Worm (Caenorhabditis elegans) whole organism, L3 larva: ENCODE data around the gene chtb-1.

Source experiments
- elt-1 ChIP-seq: fragments of 150-350 bp; optimal IDR thresholded peaks from 2 replicates; lab custom pipeline; 2014; ENCODE audit warnings: missing biosample characterization, missing genetic modification characterization
- jun-1 ChIP-seq: fragments of 150-350 bp; optimal IDR thresholded peaks from 2 replicates; lab custom pipeline; 2014; ENCODE audit warnings: missing biosample characterization, missing genetic modification reagents, missing genetic modification characterization
- lin-15B ChIP-seq: fragments of 150-350 bp; optimal IDR thresholded peaks from 2 replicates; lab custom pipeline; 2014; ENCODE audit warnings: missing biosample characterization, missing genetic modification characterization
- lin-39 ChIP-seq: fragments of 150-350 bp; optimal IDR thresholded peaks from 2 replicates; lab custom pipeline; 2018; ENCODE audit warnings: missing biosample characterization, missing genetic modification reagents, missing genetic modification characterization
- mdl-1 ChIP-seq: fragments of 150-350 bp; optimal IDR thresholded peaks from 2 replicates; lab custom pipeline; 2014; ENCODE audit warnings: missing biosample characterization, missing genetic modification characterization
- nhr-28 ChIP-seq: fragments of 150-350 bp; optimal IDR thresholded peaks from 2 replicates; lab custom pipeline; 2014; ENCODE audit warnings: missing biosample characterization, missing genetic modification characterization
- nhr-77 ChIP-seq: fragments of 150-350 bp; optimal IDR thresholded peaks from 2 replicates; lab custom pipeline; 2014; ENCODE audit warnings: missing biosample characterization, missing genetic modification characterization
- pqm-1 ChIP-seq: fragments of 150-350 bp; optimal IDR thresholded peaks from 2 replicates; lab custom pipeline; 2017; ENCODE audit warnings: missing biosample characterization, missing genetic modification characterization, inconsistent platforms
- skn-1 ChIP-seq: fragments of 150-350 bp; optimal IDR thresholded peaks from 2 replicates; lab custom pipeline; 2014; ENCODE audit warnings: missing biosample characterization, missing genetic modification characterization
- zag-1 ChIP-seq: fragments of 150-350 bp; optimal IDR thresholded peaks from 2 replicates; lab custom pipeline; 2014; ENCODE audit warnings: missing biosample characterization, missing genetic modification characterization

DNA sequence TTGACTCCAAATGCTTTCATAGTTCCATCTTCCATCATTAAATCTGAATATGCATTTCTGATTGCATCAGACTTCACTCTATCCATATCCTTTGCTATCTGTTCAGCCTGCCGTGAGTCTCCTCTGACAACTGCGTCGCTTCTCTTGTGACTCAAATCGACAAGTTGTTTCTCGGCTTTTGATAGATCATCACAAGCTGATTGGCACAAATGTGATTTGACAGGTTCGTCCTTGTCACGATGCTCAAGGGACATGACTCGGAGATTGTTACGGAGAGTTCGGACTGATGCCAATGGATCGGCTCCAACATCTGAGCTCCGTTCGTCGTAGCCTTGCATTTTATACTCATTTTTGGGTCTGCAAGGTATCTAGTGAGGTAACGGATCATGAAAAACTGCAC lies 26.5 kb downstream of the chtb-1 start:
- no peak for TF ChIP-seq nhr-77 (tag; lab: Kevin White, UChicago)
- TF ChIP-seq jun-1 (tag; lab: Kevin White, UChicago), result no peak
- TF ChIP-seq lin-39 (tag; lab: Kevin White, UChicago), result no peak
- no peak for TF ChIP-seq mdl-1 (tag; lab: Kevin White, UChicago)
- no peak for TF ChIP-seq zag-1 (tag; lab: Kevin White, UChicago)
- TF ChIP-seq skn-1 (tag; lab: Kevin White, UChicago), result no peak
- no peak for TF ChIP-seq elt-1 (tag; lab: Kevin White, UChicago)
- TF ChIP-seq pqm-1, result no peak
- no peak for TF ChIP-seq lin-15B (tag; lab: Kevin White, UChicago)
- no peak for TF ChIP-seq nhr-28
